Fruit fly (Drosophila melanogaster): ENCODE data around the gene CanA-14F.

CanA-14F gene

DNA sequence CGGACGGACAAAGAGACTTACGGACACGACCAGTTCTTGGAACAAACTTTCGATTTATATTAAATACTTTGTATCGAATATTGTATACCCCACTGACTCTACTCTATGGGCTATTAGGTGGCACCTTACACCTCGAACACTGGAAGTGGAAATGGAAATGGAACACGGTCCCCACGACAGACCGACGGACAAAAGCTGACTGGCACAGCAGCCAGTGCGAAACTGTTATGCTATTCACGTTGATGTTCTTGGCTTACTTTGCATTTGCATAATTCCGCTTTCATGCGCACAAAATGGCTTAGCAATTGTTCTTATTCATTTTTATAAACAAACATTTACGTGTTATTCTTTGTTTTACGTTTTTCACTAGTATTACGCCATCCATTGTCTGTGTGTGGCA lies 12.9 kb downstream of the CanA-14F start:
- TF ChIP-seq CG33017 (tag; optimal IDR thresholded peaks at IDR 0.05) = no peak
- no peak for TF ChIP-seq CG7045 (GFP tag; optimal IDR thresholded peaks at IDR 0.05)
- no peak for TF ChIP-seq Crg-1 (GFP tag; optimal IDR thresholded peaks at IDR 0.05)
- TF ChIP-seq CG7101 (tag; optimal IDR thresholded peaks at IDR 0.05) = no peak
- TF ChIP-seq cic (GFP tag; optimal IDR thresholded peaks at IDR 0.05) = no peak
- TF ChIP-seq CG14711 (tag; optimal IDR thresholded peaks at IDR 0.05) = no peak
- no peak for TF ChIP-seq tj (GFP tag; optimal IDR thresholded peaks at IDR 0.05)
- TF ChIP-seq bab1 (GFP tag; optimal IDR thresholded peaks at IDR 0.05) = no peak
- TF ChIP-seq CG5204 (GFP tag; optimal IDR thresholded peaks at IDR 0.05) = no peak
- no peak for TF ChIP-seq CG11617 (GFP tag; optimal IDR thresholded peaks at IDR 0.05)
- no peak for TF ChIP-seq kay (GFP tag; ENCODE audit: borderline replicate concordance)
- no peak for TF ChIP-seq ovo (GFP tag; optimal IDR thresholded peaks at IDR 0.05)
- no peak for TF ChIP-seq Mnt (GFP tag; optimal IDR thresholded peaks at IDR 0.05)

DNA sequence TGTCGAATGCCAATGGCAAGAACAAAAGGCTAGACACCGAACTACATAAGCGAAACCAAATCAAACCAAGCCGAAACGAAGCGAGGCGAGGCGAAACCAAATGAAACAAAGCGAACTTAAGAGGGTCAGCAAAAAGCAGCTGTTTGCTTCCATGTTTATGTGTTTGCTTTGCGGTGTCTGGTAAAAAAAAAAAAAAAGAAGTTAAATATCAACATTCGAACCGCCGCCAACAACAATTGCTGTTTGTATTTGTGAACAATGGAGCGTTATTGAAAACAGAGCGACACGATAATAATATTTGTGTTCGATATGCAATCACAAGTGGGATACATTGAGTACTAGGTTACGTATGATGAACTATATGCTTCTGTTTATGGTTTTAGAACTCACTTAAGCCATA lies 13.3 kb downstream of the CanA-14F start:
- TF ChIP-seq ovo (GFP tag; optimal IDR thresholded peaks at IDR 0.05) (peak; percentile 50), pad (GFP tag; optimal IDR thresholded peaks at IDR 0.05) (peak; percentile 14), toe (GFP tag; optimal IDR thresholded peaks at IDR 0.05) (no peak), CG7101 (tag; optimal IDR thresholded peaks at IDR 0.05) (peak; percentile 59), CG14711 (tag; optimal IDR thresholded peaks at IDR 0.05) (no peak), cic (GFP tag; optimal IDR thresholded peaks at IDR 0.05) (no peak), CG12768 (GFP tag; optimal IDR thresholded peaks at IDR 0.05) (no peak), CG11617 (GFP tag; optimal IDR thresholded peaks at IDR 0.05) (no peak), Mnt (GFP tag; optimal IDR thresholded peaks at IDR 0.05) (no peak), Crg-1 (GFP tag; optimal IDR thresholded peaks at IDR 0.05) (peak; percentile 46), CG7045 (GFP tag; optimal IDR thresholded peaks at IDR 0.05) (no peak), CG5204 (GFP tag; optimal IDR thresholded peaks at IDR 0.05) (no peak), Hr96 (GFP tag; optimal IDR thresholded peaks at IDR 0.05) (no peak), CG1620 (GFP tag; optimal IDR thresholded peaks at IDR 0.05) (no peak), Clk (GFP tag; optimal IDR thresholded peaks at IDR 0.05) (no peak), CG33017 (tag; optimal IDR thresholded peaks at IDR 0.05) (no peak), tj (GFP tag; optimal IDR thresholded peaks at IDR 0.05) (no peak), cnc (optimal IDR thresholded peaks at IDR 0.05) (no peak), kay (GFP tag; ENCODE audit: borderline replicate concordance) (no peak), bab1 (GFP tag; optimal IDR thresholded peaks at IDR 0.05) (no peak)

DNA sequence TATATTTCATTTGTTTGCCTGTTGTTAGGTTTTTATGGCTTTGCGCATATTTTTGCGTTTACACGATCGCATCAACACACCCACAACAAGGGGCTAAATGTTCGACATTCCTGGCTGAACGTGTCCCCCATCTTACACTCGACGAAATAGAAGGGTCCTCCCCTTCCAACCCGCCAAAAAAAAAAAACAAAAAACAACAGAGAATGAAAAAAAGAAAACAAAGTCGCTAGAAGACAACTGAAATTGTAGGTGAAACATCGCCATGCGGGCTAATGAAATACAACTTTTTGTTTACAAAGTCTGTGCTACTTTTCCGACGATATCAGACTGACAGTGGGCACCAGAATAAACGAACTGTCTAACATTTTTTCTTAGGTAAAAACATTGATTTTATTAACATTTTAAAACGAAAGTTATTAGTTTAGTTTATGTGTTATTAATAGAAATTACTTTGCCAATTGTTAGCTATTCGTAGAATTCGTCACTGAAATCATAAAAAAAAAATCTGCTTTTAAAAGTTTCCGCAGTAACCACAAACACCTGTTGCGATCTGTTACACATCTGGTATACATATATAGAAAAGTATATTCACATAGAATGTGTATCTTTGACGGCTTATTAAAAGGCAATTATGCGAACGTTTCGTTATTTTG lies 16.3 kb downstream of the CanA-14F start:
- peak; percentile 72 for TF ChIP-seq kay (GFP tag; ENCODE audit: borderline replicate concordance)
- TF ChIP-seq CG12768 (GFP tag; optimal IDR thresholded peaks at IDR 0.05) = no peak

DNA sequence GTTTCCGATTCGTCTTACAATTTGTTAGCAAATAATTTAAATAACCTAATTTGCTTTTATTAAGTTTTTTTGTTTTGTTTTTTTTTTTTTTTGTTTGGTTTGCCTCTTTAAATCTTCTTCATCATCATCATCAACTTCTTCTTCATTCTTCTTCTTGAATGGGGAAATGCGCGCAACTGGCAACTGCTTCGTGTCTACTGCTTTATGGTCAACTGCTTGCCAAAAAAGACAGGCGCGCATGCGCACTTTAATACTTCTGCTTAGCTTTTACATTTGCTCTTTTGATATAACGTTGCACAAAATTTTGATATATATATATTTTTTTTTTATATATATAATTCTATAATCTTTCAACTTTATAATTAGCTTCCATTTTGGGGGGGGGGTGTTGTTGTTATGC lies 21.6 kb downstream of the CanA-14F start:
- peak; percentile 39 for TF ChIP-seq kay (GFP tag; ENCODE audit: borderline replicate concordance)
- TF ChIP-seq ovo (GFP tag; optimal IDR thresholded peaks at IDR 0.05) = no peak

dm6 chrX:16562259-16562658 lies 24.7 kb downstream of the CanA-14F start:
- TF ChIP-seq pad (GFP tag; optimal IDR thresholded peaks at IDR 0.05) (no peak), Crg-1 (GFP tag; optimal IDR thresholded peaks at IDR 0.05) (no peak), CG33017 (tag; optimal IDR thresholded peaks at IDR 0.05) (no peak)

dm6 chrX:16559514-16560510 lies 27.2 kb downstream of the CanA-14F start, which contains the start of gene Pp2B-14D:
Gene Pp2B-14D (minus strand): TSS chrX:16560016.
- peak; percentile 12 for TF ChIP-seq CG1620 (GFP tag; optimal IDR thresholded peaks at IDR 0.05)
- peak; percentile 47 for TF ChIP-seq cic (GFP tag; optimal IDR thresholded peaks at IDR 0.05)
- peak; percentile 3 for TF ChIP-seq CG12768 (GFP tag; optimal IDR thresholded peaks at IDR 0.05)
- no peak for TF ChIP-seq CG5204 (GFP tag; optimal IDR thresholded peaks at IDR 0.05)
- TF ChIP-seq cnc (optimal IDR thresholded peaks at IDR 0.05) = no peak
- TF ChIP-seq tj (GFP tag; optimal IDR thresholded peaks at IDR 0.05) = peak; percentile 82
- TF ChIP-seq CG11617 (GFP tag; optimal IDR thresholded peaks at IDR 0.05) = peak; percentile 58
- TF ChIP-seq CG14711 (tag; optimal IDR thresholded peaks at IDR 0.05) = peak; percentile 11
- no peak for TF ChIP-seq Hr96 (GFP tag; optimal IDR thresholded peaks at IDR 0.05)
- TF ChIP-seq bab1 (GFP tag; optimal IDR thresholded peaks at IDR 0.05) = peak; percentile 52
- peak; percentile 28 for TF ChIP-seq pad (GFP tag; optimal IDR thresholded peaks at IDR 0.05)
- peak; percentile 42 for TF ChIP-seq Crg-1 (GFP tag; optimal IDR thresholded peaks at IDR 0.05)
- TF ChIP-seq CG7101 (tag; optimal IDR thresholded peaks at IDR 0.05) = peak; percentile 58
